Fruit fly (Drosophila melanogaster): ENCODE measurements around the gene RabGGTb.

Gene RabGGTb

dm6 chr2L:2901445-2901844, 22.5 kb downstream of the RabGGTb start (continued):
- TF ChIP-seq prd (optimal IDR thresholded peaks at IDR 0.05): no peak
- no peak for TF ChIP-seq prd (GFP tag; IDR thresholded peaks at IDR 0.05)
- no peak for TF ChIP-seq Dbx (GFP tag; IDR thresholded peaks at IDR 0.05)
- no peak for TF ChIP-seq grn (GFP tag; optimal IDR thresholded peaks at IDR 0.05)
- no peak for TF ChIP-seq Scr (GFP tag; IDR thresholded peaks at IDR 0.05; ENCODE audit: partially characterized antibody)
- no peak for TF ChIP-seq bcd (GFP tag; optimal IDR thresholded peaks at IDR 0.05)
- peak; percentile 0 for TF ChIP-seq abd-A (tag; optimal IDR thresholded peaks at IDR 0.05)
- TF ChIP-seq CG10366 (GFP tag; IDR thresholded peaks at IDR 0.05): no peak
- TF ChIP-seq CG10267 (tag; optimal IDR thresholded peaks at IDR 0.05): no peak
- no peak for TF ChIP-seq ac (GFP tag; optimal IDR thresholded peaks at IDR 0.05)
- TF ChIP-seq MESR4 (GFP tag; optimal IDR thresholded peaks at IDR 0.05): no peak
- no peak for TF ChIP-seq bigmax (GFP tag; optimal IDR thresholded peaks at IDR 0.05)
- no peak for TF ChIP-seq CG15514 (GFP tag; optimal IDR thresholded peaks at IDR 0.05)
- TF ChIP-seq luna (GFP tag; optimal IDR thresholded peaks at IDR 0.05): no peak
- TF ChIP-seq CG6683 (GFP tag; optimal IDR thresholded peaks at IDR 0.05): no peak
- TF ChIP-seq CG13296 (GFP tag; optimal IDR thresholded peaks at IDR 0.05): no peak
- no peak for TF ChIP-seq amos (GFP tag; IDR thresholded peaks at IDR 0.05; ENCODE audit: partially characterized antibody)
- TF ChIP-seq CG43689 (GFP tag; IDR thresholded peaks at IDR 0.05): no peak
- TF ChIP-seq gro (GFP tag; optimal IDR thresholded peaks at IDR 0.05): no peak
- no peak for TF ChIP-seq CG14667 (GFP tag; IDR thresholded peaks at IDR 0.05)
- TF ChIP-seq Xbp1 (GFP tag; optimal IDR thresholded peaks at IDR 0.05): no peak
- TF ChIP-seq bsh (GFP tag; optimal IDR thresholded peaks at IDR 0.05): no peak
- no peak for TF ChIP-seq h (optimal IDR thresholded peaks at IDR 0.05)
- no peak for TF ChIP-seq CG7271 (tag; optimal IDR thresholded peaks at IDR 0.05)
- TF ChIP-seq bbx (GFP tag; IDR thresholded peaks at IDR 0.05; ENCODE audit: partially characterized antibody): no peak
- no peak for TF ChIP-seq ken (GFP tag; IDR thresholded peaks at IDR 0.05)
- TF ChIP-seq CG18599 (GFP tag; optimal IDR thresholded peaks at IDR 0.05): peak; percentile 52
- TF ChIP-seq Jarid2 (GFP tag; optimal IDR thresholded peaks at IDR 0.05): no peak
- TF ChIP-seq lmd (GFP tag; IDR thresholded peaks at IDR 0.05): 0 out of 2 replicates have a peak, but pooled peaks have one; percentile 23
- no peak for TF ChIP-seq CG31388 (GFP tag; optimal IDR thresholded peaks at IDR 0.05)
- TF ChIP-seq Side (GFP tag; optimal IDR thresholded peaks at IDR 0.05): no peak
- TF ChIP-seq Sox100B (GFP tag; optimal IDR thresholded peaks at IDR 0.05): no peak
- no peak for TF ChIP-seq lbe (GFP tag; optimal IDR thresholded peaks at IDR 0.05)
- 0 out of 4 replicates have a peak, but pooled peaks have one; percentile 39 for TF ChIP-seq chinmo (GFP tag; IDR thresholded peaks at IDR 0.05; ENCODE audit: partially characterized antibody)
- no peak for TF ChIP-seq esg (GFP tag; conservative IDR thresholded peaks at IDR 0.05)
- no peak for TF ChIP-seq CG8290 (GFP tag; optimal IDR thresholded peaks at IDR 0.05)
- peak in 1 of 2 experiments; percentile 16 for TF ChIP-seq CG8290 (tag; optimal IDR thresholded peaks at IDR 0.05)
- TF ChIP-seq pfk (GFP tag; optimal IDR thresholded peaks at IDR 0.05): no peak

- peak; percentile 28 for TF ChIP-seq abd-A (tag; optimal IDR thresholded peaks at IDR 0.05)
- no peak for TF ChIP-seq fd102C (GFP tag; optimal IDR thresholded peaks at IDR 0.05)
- peak; percentile 80 for TF ChIP-seq Deaf1 (tag; optimal IDR thresholded peaks at IDR 0.05)
- peak; percentile 57 for TF ChIP-seq CG13894 (tag; optimal IDR thresholded peaks at IDR 0.05)
Measured at dm6 chr2L:2903649-2904048, 24.7 kb downstream of the RabGGTb start.

All from whole organism, embryonic.